Worm (Caenorhabditis elegans) whole organism, mixed stage, embryonic: Measurements from ENCODE around the gene amt-3.

Source experiments
- M03D4.4 ChIP-seq: sonication (generic microtip); optimal IDR thresholded peaks from 2 replicates; lab custom pipeline; 2017; ENCODE audit warnings: mild to moderate bottlenecking, missing genetic modification characterization, missing compliant biosample characterization
- bed-3 ChIP-seq: fragments of 200-800 bp; sonication (Bioruptor generic); optimal IDR thresholded peaks from 3 replicates; lab custom pipeline; 2018; ENCODE audit warnings: mild to moderate bottlenecking, missing genetic modification characterization, moderate library complexity, missing compliant biosample characterization
- ceh-39 ChIP-seq: fragments of 150-350 bp; optimal IDR thresholded peaks from 2 replicates; lab custom pipeline; 2014; ENCODE audit warnings: missing biosample characterization, missing genetic modification characterization
- ceh-43 ChIP-seq: fragments of 200-800 bp; sonication (Bioruptor generic); optimal IDR thresholded peaks from 2 replicates; lab custom pipeline; 2018; ENCODE audit warnings: mild to moderate bottlenecking, missing genetic modification characterization, moderate library complexity, missing compliant biosample characterization
- cnd-1 ChIP-seq: fragments of 200-800 bp; sonication (Bioruptor generic); optimal IDR thresholded peaks from 2 replicates; lab custom pipeline; 2018; ENCODE audit warnings: mild to moderate bottlenecking, missing genetic modification characterization, missing compliant biosample characterization
- drap-1 ChIP-seq: fragments of 200-800 bp; sonication (Bioruptor generic); optimal IDR thresholded peaks from 3 replicates; lab custom pipeline; 2018; ENCODE audit warnings: mild to moderate bottlenecking, missing genetic modification characterization, missing compliant biosample characterization
- elt-1 ChIP-seq: sonication (generic microtip); optimal IDR thresholded peaks from 2 replicates; lab custom pipeline; 2017; ENCODE audit warnings: missing genetic modification characterization, mild to moderate bottlenecking, missing compliant biosample characterization, antibody characterized with exemption, moderate library complexity, borderline replicate concordance; ENCODE audit not compliant: insufficient read depth
- elt-3 ChIP-seq: fragments of 150-350 bp; optimal IDR thresholded peaks from 2 replicates; lab custom pipeline; 2014; ENCODE audit warnings: missing biosample characterization, missing genetic modification characterization
- flh-1 ChIP-seq: fragments of 200-800 bp; sonication (Bioruptor generic); optimal IDR thresholded peaks from 2 replicates; lab custom pipeline; 2018; ENCODE audit warnings: mild to moderate bottlenecking, missing genetic modification characterization, moderate library complexity, missing compliant biosample characterization
- ham-2 ChIP-seq: fragments of 200-800 bp; sonication (Bioruptor generic); optimal IDR thresholded peaks from 2 replicates; lab custom pipeline; 2018; ENCODE audit warnings: mild to moderate bottlenecking, missing genetic modification characterization, missing compliant biosample characterization
- hlh-1 ChIP-seq: fragments of 150-350 bp; optimal IDR thresholded peaks from 2 replicates; lab custom pipeline; 2014; ENCODE audit warnings: missing biosample characterization, missing genetic modification reagents, missing genetic modification characterization
- lin-13 ChIP-seq: fragments of 150-350 bp; optimal IDR thresholded peaks from 2 replicates; lab custom pipeline; 2014; ENCODE audit warnings: missing biosample characterization, missing genetic modification characterization
- lsy-2 ChIP-seq: fragments of 150-350 bp; optimal IDR thresholded peaks from 2 replicates; lab custom pipeline; 2014; ENCODE audit warnings: missing biosample characterization, missing genetic modification characterization
- mls-2 ChIP-seq: sonication (generic microtip); optimal IDR thresholded peaks from 2 replicates; lab custom pipeline; 2016; ENCODE audit warnings: mild to moderate bottlenecking, missing genetic modification characterization, moderate library complexity, missing compliant biosample characterization
- nhr-12 ChIP-seq: fragments of 150-350 bp; optimal IDR thresholded peaks from 2 replicates; lab custom pipeline; 2014; ENCODE audit warnings: missing biosample characterization, missing genetic modification characterization
- nhr-2 ChIP-seq: fragments of 150-350 bp; optimal IDR thresholded peaks from 2 replicates; lab custom pipeline; 2014; ENCODE audit warnings: missing biosample characterization, missing genetic modification characterization
- nhr-237 ChIP-seq: fragments of 150-350 bp; optimal IDR thresholded peaks from 2 replicates; lab custom pipeline; 2014; ENCODE audit warnings: missing biosample characterization, missing genetic modification characterization
- nhr-28 ChIP-seq: fragments of 150-350 bp; optimal IDR thresholded peaks from 2 replicates; lab custom pipeline; 2014; ENCODE audit warnings: missing biosample characterization, missing genetic modification characterization
- nhr-76 ChIP-seq: sonication (generic microtip); optimal IDR thresholded peaks from 2 replicates; lab custom pipeline; 2017; ENCODE audit warnings: missing biosample characterization, missing genetic modification characterization
- pha-4 ChIP-seq: fragments of 150-350 bp; optimal IDR thresholded peaks from 2 replicates; lab custom pipeline; 2018; ENCODE audit warnings: missing biosample characterization, missing genetic modification reagents, missing genetic modification characterization
- sem-2 ChIP-seq: fragments of 200-800 bp; sonication (Bioruptor generic); optimal IDR thresholded peaks from 2 replicates; lab custom pipeline; 2018; ENCODE audit warnings: mild to moderate bottlenecking, missing genetic modification characterization, missing compliant biosample characterization
- tbx-8 ChIP-seq: fragments of 200-800 bp; sonication (Bioruptor generic); optimal IDR thresholded peaks from 2 replicates; lab custom pipeline; 2018; ENCODE audit warnings: mild to moderate bottlenecking, missing genetic modification characterization, moderate library complexity, missing compliant biosample characterization
- unc-120 ChIP-seq: sonication (generic microtip); optimal IDR thresholded peaks from 2 replicates; lab custom pipeline; 2017; ENCODE audit warnings: missing genetic modification characterization, missing compliant biosample characterization; ENCODE audit not compliant: poor library complexity, severe bottlenecking
- unc-39 ChIP-seq: fragments of 150-350 bp; optimal IDR thresholded peaks from 2 replicates; lab custom pipeline; 2014; ENCODE audit warnings: missing biosample characterization, missing genetic modification characterization
- unc-62 ChIP-seq: fragments of 150-350 bp; optimal IDR thresholded peaks from 2 replicates; lab custom pipeline; 2014; ENCODE audit warnings: missing biosample characterization, missing genetic modification reagents, missing genetic modification characterization
- zip-8 ChIP-seq: fragments of 150-350 bp; optimal IDR thresholded peaks from 2 replicates; lab custom pipeline; 2014; ENCODE audit warnings: missing biosample characterization, missing genetic modification characterization
- ztf-11 ChIP-seq: fragments of 150-350 bp; optimal IDR thresholded peaks from 2 replicates; lab custom pipeline; 2014; ENCODE audit warnings: missing biosample characterization, missing genetic modification characterization

amt-3 gene

DNA sequence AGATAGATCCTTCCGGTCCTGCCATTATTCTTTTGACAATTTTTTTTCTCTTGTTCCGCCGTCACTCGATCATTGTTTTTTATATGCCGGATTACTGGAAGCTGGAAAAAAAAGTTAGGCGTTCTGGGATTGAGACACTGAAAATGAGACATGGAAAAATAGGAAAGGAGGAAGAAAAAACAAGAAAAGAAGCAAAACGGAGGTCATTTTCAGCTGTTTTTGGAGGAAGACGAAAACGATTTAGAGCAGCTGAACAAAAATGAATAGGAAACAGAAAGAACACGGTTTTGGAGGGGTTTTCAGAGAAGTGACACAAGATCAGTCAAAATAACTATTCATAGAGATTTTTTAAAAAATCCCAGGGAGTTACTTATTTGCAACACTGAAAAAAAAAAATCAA, at the start of gene amt-3:
amt-3 (minus strand) TSS at position 101 of the 400 bp plus-strand sequence.
- TF ChIP-seq bed-3 (GFP tag; lab: Kevin White, UChicago) (no peak), M03D4.4 (tag; lab: Kevin White, UChicago) (no peak), pha-4 (tag; lab: Kevin White, UChicago) (no peak), lsy-2 (tag; lab: Kevin White, UChicago) (no peak), unc-120 (no peak)
- TF ChIP-seq, all 35 proteins: peak for 0

DNA sequence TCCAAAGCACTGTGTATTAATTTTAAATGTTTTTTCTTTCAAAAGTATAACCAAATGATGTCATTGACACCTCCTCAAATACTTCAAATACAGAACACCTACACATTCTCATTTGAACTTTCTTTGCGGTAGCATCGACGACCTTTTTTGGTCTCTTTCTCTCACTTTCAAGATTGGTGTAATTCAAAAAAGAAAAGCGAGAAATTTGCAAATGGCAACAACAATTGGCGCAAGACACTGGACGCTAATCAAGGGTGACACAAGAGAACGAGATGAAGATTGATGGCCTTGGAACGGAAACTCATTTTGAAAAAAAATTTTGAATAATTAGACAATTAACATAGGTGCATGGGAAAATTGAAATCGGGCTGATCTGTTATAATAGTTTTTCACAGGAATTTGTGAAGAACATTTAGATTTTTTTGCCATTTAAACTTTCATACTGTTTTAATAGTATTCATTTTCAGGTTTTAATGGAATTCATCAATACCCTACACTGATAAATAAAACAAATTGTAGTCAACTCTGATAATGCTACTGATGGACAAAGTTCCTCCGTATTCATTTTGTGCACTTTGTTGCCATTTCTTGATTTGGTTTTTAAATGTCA, 48.2 kb upstream of the amt-3 start, which contains the start of gene fdgt-2:
fdgt-2 (plus strand) TSS at position 560 of the 610 bp plus-strand sequence.
- TF ChIP-seq sem-2 (GFP tag; lab: Kevin White, UChicago) (no peak), zip-8 (no peak), flh-1 (GFP tag; lab: Kevin White, UChicago) (no peak), unc-62 (GFP tag; lab: Kevin White, UChicago) (peak; percentile 73), elt-3 (tag; lab: Kevin White, UChicago) (no peak), drap-1 (GFP tag; lab: Kevin White, UChicago) (no peak)

ce11 chrII:8415462-8416037, 46.6 kb upstream of the amt-3 start:
- TF ChIP-seq unc-120: no peak
- peak; percentile 89 for TF ChIP-seq zip-8
- TF ChIP-seq unc-39 (tag; lab: Kevin White, UChicago): no peak
- TF ChIP-seq mls-2 (tag; lab: Kevin White, UChicago): peak; percentile 20
- no peak for TF ChIP-seq nhr-237 (tag; lab: Kevin White, UChicago)
- no peak for TF ChIP-seq unc-62 (GFP tag; lab: Kevin White, UChicago)
- TF ChIP-seq ham-2: no peak
- TF ChIP-seq elt-1: no peak
- TF ChIP-seq lsy-2 (tag; lab: Kevin White, UChicago): no peak
- TF ChIP-seq ceh-43 (GFP tag; lab: Kevin White, UChicago): no peak
- TF ChIP-seq elt-3 (tag; lab: Kevin White, UChicago): no peak
- no peak for TF ChIP-seq bed-3 (GFP tag; lab: Kevin White, UChicago)
- peak; percentile 17 for TF ChIP-seq cnd-1 (tag; lab: Kevin White, UChicago)
- no peak for TF ChIP-seq ztf-11
- no peak for TF ChIP-seq M03D4.4 (tag; lab: Kevin White, UChicago)
- TF ChIP-seq nhr-12 (tag; lab: Kevin White, UChicago): no peak
- TF ChIP-seq tbx-8: no peak
- TF ChIP-seq lin-13 (tag; lab: Kevin White, UChicago): no peak
- TF ChIP-seq pha-4 (tag; lab: Kevin White, UChicago): no peak
- peak; percentile 13 for TF ChIP-seq sem-2 (GFP tag; lab: Kevin White, UChicago)
- TF ChIP-seq nhr-2: peak; percentile 88
- TF ChIP-seq, all 35 proteins: peak for 5

DNA sequence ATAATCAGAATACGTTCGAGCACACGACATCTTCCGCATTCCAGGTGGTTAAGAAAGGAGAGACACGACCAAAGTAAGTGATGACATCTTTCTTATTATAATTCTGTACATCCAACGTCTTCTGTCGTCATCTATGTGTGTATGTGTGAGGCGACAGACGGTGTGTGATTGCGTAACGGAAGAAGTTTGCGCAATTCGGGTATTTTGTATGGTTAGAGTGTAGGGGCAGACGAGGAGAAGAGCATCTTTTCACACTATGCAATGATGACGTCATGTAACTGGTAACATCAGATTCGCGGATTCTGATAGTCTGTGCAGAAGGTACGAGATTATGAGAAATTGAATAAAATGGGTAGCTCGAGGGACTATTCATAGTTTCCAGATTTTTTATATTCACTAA, 46.1 kb upstream of the amt-3 start:
- TF ChIP-seq cnd-1 (tag; lab: Kevin White, UChicago): peak; percentile 79
- TF ChIP-seq elt-1: peak; percentile 33
- TF ChIP-seq zip-8: peak; percentile 97
- peak; percentile 93 for TF ChIP-seq nhr-2
- no peak for TF ChIP-seq nhr-28 (tag; lab: Kevin White, UChicago)

DNA sequence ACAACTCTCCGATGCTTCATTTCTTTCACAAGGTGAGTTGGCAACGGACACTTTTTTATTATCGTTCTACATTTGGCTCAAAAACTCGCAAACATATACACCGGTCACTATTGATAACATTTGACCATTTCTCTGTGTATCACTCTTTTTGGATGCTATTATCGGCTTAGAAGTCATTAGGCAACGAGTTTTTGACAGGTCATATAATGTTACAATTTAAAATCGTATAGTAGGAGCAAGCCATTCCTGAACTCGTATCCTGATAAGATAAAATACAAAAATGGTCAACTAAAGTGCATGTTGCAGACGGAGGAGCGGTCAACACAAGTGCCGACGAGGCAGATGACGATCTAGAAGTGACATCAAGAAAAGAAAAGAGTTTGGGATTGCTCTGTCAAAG, 44.0 kb upstream of the amt-3 start:
- TF ChIP-seq ceh-39 (tag; lab: Kevin White, UChicago) (no peak), nhr-76 (tag; lab: Kevin White, UChicago) (no peak), unc-120 (no peak), mls-2 (tag; lab: Kevin White, UChicago) (no peak), ztf-11 (no peak), lsy-2 (tag; lab: Kevin White, UChicago) (no peak), elt-3 (tag; lab: Kevin White, UChicago) (no peak), sem-2 (GFP tag; lab: Kevin White, UChicago) (no peak), hlh-1 (tag; lab: Kevin White, UChicago) (no peak), nhr-2 (no peak)
- TF ChIP-seq, all 35 proteins: peak for 0
